Worm (Caenorhabditis elegans) whole organism, L1 larva: ENCODE results near the gene yap-1.

Experiments used
- aly-2 ChIP-seq: fragments of 150-350 bp; optimal IDR thresholded peaks from 2 replicates; lab custom pipeline; 2014; ENCODE audit warnings: missing biosample characterization, missing genetic modification characterization
- blmp-1 ChIP-seq: fragments of 150-350 bp; optimal IDR thresholded peaks from 2 replicates; lab custom pipeline; 2014; ENCODE audit warnings: missing biosample characterization, missing genetic modification characterization
- hlh-17 ChIP-seq: fragments of 200-800 bp; sonication (Bioruptor generic); optimal IDR thresholded peaks from 2 replicates; lab custom pipeline; 2018; ENCODE audit warnings: missing genetic modification characterization, mild to moderate bottlenecking, missing compliant biosample characterization, moderate library complexity, borderline replicate concordance
- mef-2 ChIP-seq: fragments of 150-350 bp; optimal IDR thresholded peaks from 2 replicates; lab custom pipeline; 2014; ENCODE audit warnings: missing biosample characterization, missing genetic modification characterization
- nhr-12 ChIP-seq: sonication (generic microtip); optimal IDR thresholded peaks from 2 replicates; lab custom pipeline; 2017; ENCODE audit warnings: missing biosample characterization, missing genetic modification characterization
- nhr-77 ChIP-seq: fragments of 150-350 bp; optimal IDR thresholded peaks from 2 replicates; lab custom pipeline; 2014; ENCODE audit warnings: missing biosample characterization, missing genetic modification characterization
- nhr-85 ChIP-seq: sonication (generic microtip); peaks from one replicate; lab custom pipeline; 2016; ENCODE audit warnings: missing genetic modification characterization, inconsistent platforms, missing compliant biosample characterization
- pqm-1 ChIP-seq: sonication (generic microtip); optimal IDR thresholded peaks from 3 replicates; lab custom pipeline; 2017; ENCODE audit warnings: missing biosample characterization, missing genetic modification characterization
- snpc-4 ChIP-seq: fragments of 150-350 bp; optimal IDR thresholded peaks from 2 replicates; lab custom pipeline; 2014; ENCODE audit warnings: missing biosample characterization, missing genetic modification characterization
- xbp-1 ChIP-seq: sonication (generic microtip); optimal IDR thresholded peaks from 2 replicates; lab custom pipeline; 2016; ENCODE audit warnings: missing genetic modification characterization, missing compliant biosample characterization
- ztf-11 ChIP-seq, 2 experiments: sonication (generic microtip); optimal IDR thresholded peaks; 2 replicates each; lab custom pipeline; 2016 to 2017; ENCODE audit warnings: missing genetic modification characterization in 2 of 2, missing biosample characterization in 1 of 2, missing compliant biosample characterization in 1 of 2

- TF ChIP-seq aly-2 (tag; lab: Kevin White, UChicago), result no peak
- TF ChIP-seq pqm-1 (tag; lab: Kevin White, UChicago), result no peak
- TF ChIP-seq ztf-11 (tag; optimal IDR thresholded peaks at IDR 0.05; lab: Kevin White, UChicago), result no peak
- no peak for TF ChIP-seq mef-2 (tag; lab: Kevin White, UChicago)
- TF ChIP-seq blmp-1, result no peak
- TF ChIP-seq nhr-85 (tag; lab: Kevin White, UChicago), result no peak
- no peak for TF ChIP-seq hlh-17 (GFP tag; lab: Kevin White, UChicago)
- no peak for TF ChIP-seq xbp-1 (tag; lab: Kevin White, UChicago)
- no peak for TF ChIP-seq snpc-4 (tag; lab: Kevin White, UChicago)
- TF ChIP-seq nhr-77 (tag; lab: Kevin White, UChicago), result no peak
- TF ChIP-seq nhr-12 (tag; lab: Kevin White, UChicago), result no peak
These were observed 2.5 kb downstream of the yap-1 start for ce11 chrX:10694248-10694647.
